Worm (Caenorhabditis elegans): ENCODE results near the gene T11G6.5.

DNA sequence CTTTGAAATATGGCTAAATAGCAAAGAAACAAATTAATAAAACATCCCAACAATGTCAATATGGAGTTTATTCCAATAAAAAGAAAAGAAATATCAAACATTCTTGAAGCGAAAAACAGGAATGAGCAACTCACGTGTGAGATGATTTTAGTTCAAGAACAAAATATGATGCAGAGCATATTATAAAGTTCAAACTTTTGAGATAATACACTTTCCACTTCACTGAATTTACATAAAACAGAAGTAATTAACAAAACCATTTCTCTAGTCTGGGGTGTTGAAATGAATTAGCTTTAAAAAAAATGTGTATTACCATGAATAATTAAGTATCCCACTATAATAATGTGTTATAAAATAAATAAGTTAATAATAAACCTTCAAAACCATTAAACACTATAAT lies 55.8 kb downstream of the T11G6.5 start, which contains the start of gene srd-7:
- no peak for TF ChIP-seq ama-1 (optimal IDR thresholded peaks at IDR 0.05)
- no peak for TF ChIP-seq nhr-10 (tag; optimal IDR thresholded peaks at IDR 0.05)
- TF ChIP-seq mdl-1 (tag; optimal IDR thresholded peaks at IDR 0.05) = no peak

Measured in whole organism, L2 larva.